Worm (Caenorhabditis elegans): ENCODE results near the gene xdh-1.

DNA sequence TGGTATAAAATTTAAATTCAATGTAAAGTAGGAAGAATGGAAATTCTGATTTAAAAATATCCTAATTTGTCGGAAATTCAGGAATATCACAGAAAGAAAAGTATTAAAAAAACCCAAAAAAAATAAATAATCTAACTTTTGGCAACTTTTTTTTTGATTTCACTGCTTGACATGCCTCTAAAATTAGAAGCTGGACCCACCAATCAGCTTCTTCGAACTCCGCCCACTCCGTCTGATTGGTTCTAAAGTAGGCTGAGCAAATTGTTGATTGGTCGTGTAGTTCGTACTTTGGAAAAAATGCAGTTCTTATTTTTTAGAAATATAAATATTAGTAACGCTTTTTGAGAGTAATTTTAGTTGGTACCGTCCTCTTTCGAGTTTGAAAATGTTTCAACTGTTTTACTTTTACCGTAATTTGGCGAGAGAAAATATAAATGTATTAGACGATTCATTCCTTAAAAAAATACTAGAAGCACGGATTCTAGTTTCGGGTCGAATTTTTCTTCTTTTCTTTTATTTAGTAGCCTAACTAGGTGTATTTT is 46.8 kb downstream of the xdh-1 start:
- TF ChIP-seq flh-1 (GFP tag; optimal IDR thresholded peaks at IDR 0.05): no peak
- TF ChIP-seq mep-1 (tag; optimal IDR thresholded peaks at IDR 0.05): no peak
- TF ChIP-seq snpc-4 (tag; optimal IDR thresholded peaks at IDR 0.05): no peak
